Fruit fly (Drosophila melanogaster) whole organism, embryonic: ENCODE data around the gene Prim2.

Source experiments
- corto ChIP-seq: fragments of 200-800 bp; sonication (Bioruptor generic); optimal IDR thresholded peaks from 2 replicates; lab custom pipeline; 2016; ENCODE audit warnings: missing biosample characterization, mild to moderate bottlenecking, missing genetic modification characterization, moderate library complexity
- phol ChIP-seq: fragments of 200-800 bp; sonication (Bioruptor generic); optimal IDR thresholded peaks from 3 replicates; lab custom pipeline; 2018; ENCODE audit warnings: missing biosample characterization, mild to moderate bottlenecking, missing genetic modification characterization, moderate library complexity
- sqz ChIP-seq: fragments of 200-800 bp; sonication (Bioruptor generic); optimal IDR thresholded peaks from 3 replicates; lab custom pipeline; 2018; ENCODE audit warnings: missing biosample characterization, mild to moderate bottlenecking, missing genetic modification characterization
- zfh2 ChIP-seq: fragments of 200-800 bp; sonication (Bioruptor generic); optimal IDR thresholded peaks from 2 replicates; lab custom pipeline; 2016; ENCODE audit warnings: missing biosample characterization, missing genetic modification characterization

DNA sequence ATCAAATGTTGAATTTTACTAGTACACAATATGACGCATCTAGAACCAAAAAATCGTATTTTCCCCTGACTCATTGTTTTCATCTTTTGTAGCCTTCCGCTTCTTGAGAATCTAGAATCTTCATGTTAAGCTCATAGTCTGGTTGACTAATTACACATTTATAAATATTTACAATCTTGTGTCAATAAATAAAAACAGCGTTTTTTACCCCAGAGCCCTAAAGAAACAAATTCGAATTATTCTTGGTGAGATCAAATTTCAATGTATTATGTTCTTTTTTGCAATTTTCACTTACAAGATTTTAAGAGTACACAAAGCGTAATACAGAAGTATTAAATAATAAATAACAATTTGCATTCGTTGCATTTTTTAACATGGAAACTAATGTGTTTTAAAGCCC, 34.7 kb upstream of the Prim2 start:
- TF ChIP-seq zfh2 (GFP tag; lab: Kevin White, UChicago) (no peak), corto (GFP tag; lab: Kevin White, UChicago) (no peak), sqz (GFP tag; lab: Kevin White, UChicago) (no peak), phol (tag; lab: Kevin White, UChicago) (no peak)
